Worm (Caenorhabditis elegans) whole organism, L3 larva: Measurements from ENCODE around the gene srbc-50.

Experiments used
- R02D3.7 ChIP-seq: fragments of 150-350 bp; optimal IDR thresholded peaks from 2 replicates; lab custom pipeline; 2014; ENCODE audit warnings: missing biosample characterization, missing genetic modification characterization
- ZK546.5 ChIP-seq: sonication (generic microtip); optimal IDR thresholded peaks from 2 replicates; lab custom pipeline; 2017; ENCODE audit warnings: missing biosample characterization, missing genetic modification characterization
- daf-12 ChIP-seq: fragments of 150-350 bp; optimal IDR thresholded peaks from 2 replicates; lab custom pipeline; 2014; ENCODE audit warnings: missing biosample characterization, missing genetic modification reagents, missing genetic modification characterization
- fos-1 ChIP-seq: fragments of 150-350 bp; optimal IDR thresholded peaks from 2 replicates; lab custom pipeline; 2014; ENCODE audit warnings: missing biosample characterization, missing genetic modification characterization
- lin-15B ChIP-seq: fragments of 150-350 bp; optimal IDR thresholded peaks from 2 replicates; lab custom pipeline; 2014; ENCODE audit warnings: missing biosample characterization, missing genetic modification characterization
- lin-39 ChIP-seq: fragments of 150-350 bp; optimal IDR thresholded peaks from 2 replicates; lab custom pipeline; 2018; ENCODE audit warnings: missing biosample characterization, missing genetic modification reagents, missing genetic modification characterization
- mml-1 ChIP-seq: fragments of 150-350 bp; sonication (generic microtip); optimal IDR thresholded peaks from 3 replicates; lab custom pipeline; 2014; ENCODE audit warnings: missing biosample characterization, missing genetic modification characterization
- nhr-28 ChIP-seq: fragments of 150-350 bp; optimal IDR thresholded peaks from 2 replicates; lab custom pipeline; 2014; ENCODE audit warnings: missing biosample characterization, missing genetic modification characterization
- nhr-76 ChIP-seq: fragments of 150-350 bp; sonication (generic microtip); optimal IDR thresholded peaks from 5 replicates; lab custom pipeline; 2014; ENCODE audit warnings: missing biosample characterization, missing genetic modification characterization
- pha-4 ChIP-seq: fragments of 150-350 bp; optimal IDR thresholded peaks from 2 replicates; lab custom pipeline; 2014; ENCODE audit warnings: missing biosample characterization, missing genetic modification reagents, missing genetic modification characterization
- sea-2 ChIP-seq: fragments of 150-350 bp; sonication (generic microtip); optimal IDR thresholded peaks from 4 replicates; lab custom pipeline; 2014; ENCODE audit warnings: missing biosample characterization, missing genetic modification reagents, missing genetic modification characterization
- unc-62 ChIP-seq: fragments of 150-350 bp; sonication (generic microtip); optimal IDR thresholded peaks from 4 replicates; lab custom pipeline; 2014; ENCODE audit warnings: missing biosample characterization, missing genetic modification reagents, missing genetic modification characterization

DNA sequence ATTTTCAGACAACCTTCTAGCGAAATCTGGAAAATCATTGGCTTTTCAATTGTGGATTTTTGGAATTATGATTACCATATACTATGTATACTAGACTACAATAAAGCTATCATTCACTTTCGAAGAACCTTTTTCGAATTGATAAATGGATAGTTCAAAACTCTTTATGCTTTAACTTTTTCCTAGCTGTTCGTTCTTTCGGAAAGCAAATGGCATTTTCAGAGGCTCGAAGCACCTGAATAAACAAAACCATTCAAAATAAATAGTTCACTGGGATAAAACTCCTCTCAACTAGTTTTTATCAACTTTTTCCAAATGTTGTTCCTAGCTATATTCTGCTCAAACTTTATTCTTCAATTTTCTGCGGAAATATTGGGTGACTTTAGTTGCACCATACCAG is 43.7 kb downstream of the srbc-50 start, which contains the start of gene T26E4.2:
- no peak for TF ChIP-seq nhr-76 (tag; lab: Kevin White, UChicago)
- TF ChIP-seq nhr-28 (tag; lab: Kevin White, UChicago) = no peak
- no peak for TF ChIP-seq unc-62 (GFP tag; lab: Kevin White, UChicago)
- no peak for TF ChIP-seq ZK546.5 (tag; lab: Kevin White, UChicago)
- TF ChIP-seq R02D3.7 = no peak
- no peak for TF ChIP-seq mml-1 (tag; lab: Kevin White, UChicago)
- TF ChIP-seq daf-12 (tag; lab: Kevin White, UChicago) = no peak
- TF ChIP-seq lin-39 (tag; lab: Kevin White, UChicago) = no peak
- no peak for TF ChIP-seq fos-1 (tag; lab: Kevin White, UChicago)
- no peak for TF ChIP-seq sea-2 (GFP tag; lab: Kevin White, UChicago)
- no peak for TF ChIP-seq pha-4
- no peak for TF ChIP-seq lin-15B (tag; lab: Kevin White, UChicago)
